Worm (Caenorhabditis elegans) whole organism, young adult: Measurements from ENCODE around the gene M02B7.2.

Source experiments
- F39B2.1 ChIP-seq: fragments of 200-800 bp; sonication (Bioruptor generic); IDR thresholded peaks from 2 replicates; pipeline ENCODE4 v1.3.6; 2022; ENCODE audit warnings: missing genetic modification reagents, missing genetic modification characterization, missing compliant biosample characterization
- F55B11.4 ChIP-seq: sonication (generic microtip); optimal IDR thresholded peaks from 2 replicates; lab custom pipeline; 2016; ENCODE audit warnings: missing compliant biosample characterization, missing genetic modification characterization, borderline replicate concordance; ENCODE audit not compliant: insufficient read depth
- akir-1 ChIP-seq: fragments of 200-800 bp; sonication (Bioruptor generic); optimal IDR thresholded peaks from 2 replicates; lab custom pipeline; 2018; ENCODE audit warnings: mild to moderate bottlenecking, missing genetic modification characterization, moderate library complexity, missing compliant biosample characterization
- athp-1 ChIP-seq: sonication (generic microtip); optimal IDR thresholded peaks from 2 replicates; lab custom pipeline; 2017; ENCODE audit warnings: mild to moderate bottlenecking, missing genetic modification characterization, missing compliant biosample characterization
- attf-3 ChIP-seq: fragments of 200-800 bp; sonication (Bioruptor generic); conservative IDR thresholded peaks from 2 replicates; pipeline ENCODE4 v1.3.6; 2022; ENCODE audit warnings: missing genetic modification reagents, missing genetic modification characterization, missing compliant biosample characterization
- attf-6 ChIP-seq: fragments of 200-800 bp; sonication (Bioruptor generic); IDR thresholded peaks from 2 replicates; pipeline ENCODE4 v1.3.6; 2022; ENCODE audit warnings: missing genetic modification reagents, missing genetic modification characterization, missing compliant biosample characterization
- nfya-2 ChIP-seq: fragments of 200-800 bp; sonication (Bioruptor generic); IDR thresholded peaks from 2 replicates; pipeline ENCODE4 v1.3.6; 2022; ENCODE audit warnings: missing genetic modification reagents, missing genetic modification characterization, missing compliant biosample characterization
- snpc-4 ChIP-seq, 5 experiments: fragments of 150-350 bp in 1 of 5; sonication (generic microtip) in 4 of 5; optimal IDR thresholded peaks; 2 replicates each; lab custom pipeline; 2014 to 2018; ENCODE audit warnings: missing genetic modification characterization in 5 of 5, missing biosample characterization in 3 of 5, antibody characterized with exemption in 2 of 5, mild to moderate bottlenecking in 2 of 5, missing compliant biosample characterization in 2 of 5, missing genotype in 2 of 5, moderate library complexity in 2 of 5, missing genetic modification reagents in 1 of 5
- zfh-2 ChIP-seq: fragments of 200-800 bp; sonication (Bioruptor generic); conservative IDR thresholded peaks from 2 replicates; pipeline ENCODE4 v1.3.6; 2022; ENCODE audit warnings: missing genetic modification reagents, missing genetic modification characterization, missing compliant biosample characterization

DNA sequence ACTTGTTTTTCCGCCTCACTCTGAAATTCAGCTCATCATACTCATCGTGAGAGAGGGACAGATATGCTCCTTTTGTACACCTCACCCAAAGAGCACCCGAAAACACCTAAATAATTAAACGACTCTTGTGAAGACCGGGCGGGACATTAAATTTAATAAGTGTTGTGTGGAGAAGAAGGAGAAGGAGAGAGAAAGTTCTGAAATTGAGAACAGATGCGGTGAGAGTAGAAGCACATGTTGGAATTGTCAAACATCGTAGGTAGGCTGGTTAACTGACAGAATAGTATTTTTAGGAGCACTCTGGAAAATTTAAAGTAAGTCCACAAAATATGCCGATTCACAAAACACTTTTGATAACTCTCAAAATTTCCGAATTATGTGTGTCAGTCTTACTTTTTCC is 50.2 kb downstream of the M02B7.2 start:
- TF ChIP-seq attf-3 (GFP tag; lab: Robert Waterston, UW) (no peak), snpc-4 (GFP tag; optimal IDR thresholded peaks at IDR 0.05; lab: Kevin White, UChicago) (no peak), snpc-4 (tag; optimal IDR thresholded peaks at IDR 0.05; lab: Kevin White, UChicago) (no peak), athp-1 (tag; lab: Kevin White, UChicago) (no peak), akir-1 (no peak), nfya-2 (GFP tag; lab: Robert Waterston, UW) (no peak), F39B2.1 (no peak), zfh-2 (GFP tag; lab: Robert Waterston, UW) (no peak), F55B11.4 (no peak), attf-6 (no peak)
